Worm (Caenorhabditis elegans) whole organism, L2 larva: Measurements from ENCODE around the gene srb-16.

ENCODE experiments used
- C34F6.9 ChIP-seq: fragments of 150-350 bp; optimal IDR thresholded peaks from 2 replicates; lab custom pipeline; 2014; ENCODE audit warnings: missing biosample characterization, missing genetic modification characterization
- F13H6.1 ChIP-seq: sonication (generic microtip); optimal IDR thresholded peaks from 2 replicates; lab custom pipeline; 2016; ENCODE audit warnings: missing genetic modification characterization, missing compliant biosample characterization
- Y55F3AM.14 ChIP-seq: fragments of 200-800 bp; sonication (Bioruptor generic); optimal IDR thresholded peaks from 2 replicates; lab custom pipeline; 2018; ENCODE audit warnings: mild to moderate bottlenecking, missing genetic modification characterization, missing compliant biosample characterization
- ZK546.5 ChIP-seq: sonication (generic microtip); optimal IDR thresholded peaks from 2 replicates; lab custom pipeline; 2017; ENCODE audit warnings: missing biosample characterization, missing genetic modification characterization
- alr-1 ChIP-seq: fragments of 150-350 bp; optimal IDR thresholded peaks from 2 replicates; lab custom pipeline; 2014; ENCODE audit warnings: missing biosample characterization, missing genetic modification characterization
- ama-1 ChIP-seq: fragments of 150-350 bp; optimal IDR thresholded peaks from 2 replicates; lab custom pipeline; 2018; ENCODE audit warnings: inconsistent platforms
- blmp-1 ChIP-seq: sonication (generic microtip); optimal IDR thresholded peaks from 2 replicates; lab custom pipeline; 2017; ENCODE audit warnings: missing genetic modification characterization, mild to moderate bottlenecking, missing compliant biosample characterization, antibody characterized with exemption, moderate library complexity; ENCODE audit not compliant: insufficient read depth
- ceh-16 ChIP-seq: fragments of 150-350 bp; optimal IDR thresholded peaks from 2 replicates; lab custom pipeline; 2014; ENCODE audit warnings: missing biosample characterization, missing genetic modification characterization
- ceh-82 ChIP-seq: fragments of 150-350 bp; optimal IDR thresholded peaks from 2 replicates; lab custom pipeline; 2014; ENCODE audit warnings: missing biosample characterization, missing genetic modification characterization
- crh-2 ChIP-seq: sonication (generic microtip); optimal IDR thresholded peaks from 2 replicates; lab custom pipeline; 2017; ENCODE audit warnings: missing biosample characterization, missing genetic modification characterization
- elt-1 ChIP-seq: fragments of 150-350 bp; optimal IDR thresholded peaks from 2 replicates; lab custom pipeline; 2014; ENCODE audit warnings: missing biosample characterization, missing genetic modification characterization
- elt-3 ChIP-seq: sonication (generic microtip); optimal IDR thresholded peaks from 2 replicates; lab custom pipeline; 2017; ENCODE audit warnings: missing biosample characterization, missing genetic modification characterization
- fos-1 ChIP-seq: fragments of 150-350 bp; optimal IDR thresholded peaks from 2 replicates; lab custom pipeline; 2014; ENCODE audit warnings: missing biosample characterization, missing genetic modification characterization
- gmeb-1 ChIP-seq: fragments of 150-350 bp; optimal IDR thresholded peaks from 2 replicates; lab custom pipeline; 2014; ENCODE audit warnings: missing biosample characterization, missing genetic modification characterization
- lin-13 ChIP-seq: fragments of 150-350 bp; optimal IDR thresholded peaks from 2 replicates; lab custom pipeline; 2014; ENCODE audit warnings: missing biosample characterization, missing genetic modification reagents, missing genetic modification characterization
- lsy-2 ChIP-seq, 2 experiments: fragments of 150-350 bp in 1 of 2; sonication (generic microtip) in 1 of 2; optimal IDR thresholded peaks; 2 replicates each; lab custom pipeline; 2014 to 2017; ENCODE audit warnings: missing biosample characterization in 2 of 2, missing genetic modification characterization in 2 of 2
- mab-5 ChIP-seq: fragments of 150-350 bp; optimal IDR thresholded peaks from 2 replicates; lab custom pipeline; 2014; ENCODE audit warnings: missing biosample characterization, missing genetic modification characterization
- mbf-1 ChIP-seq: sonication (generic microtip); optimal IDR thresholded peaks from 2 replicates; lab custom pipeline; 2017; ENCODE audit warnings: missing biosample characterization, missing genetic modification characterization
- mdl-1 ChIP-seq, 2 experiments: fragments of 150-350 bp in 1 of 2; sonication (generic microtip) in 1 of 2; optimal IDR thresholded peaks; 2 replicates each; lab custom pipeline; 2017; ENCODE audit warnings: missing biosample characterization in 2 of 2, missing genetic modification characterization in 2 of 2
- nhr-10 ChIP-seq: sonication (generic microtip); optimal IDR thresholded peaks from 2 replicates; lab custom pipeline; 2017; ENCODE audit warnings: missing biosample characterization, missing genetic modification characterization
- nhr-11 ChIP-seq: fragments of 150-350 bp; optimal IDR thresholded peaks from 2 replicates; lab custom pipeline; 2014; ENCODE audit warnings: missing biosample characterization, missing genetic modification characterization
- nhr-21 ChIP-seq: fragments of 150-350 bp; optimal IDR thresholded peaks from 2 replicates; lab custom pipeline; 2014; ENCODE audit warnings: missing biosample characterization, missing genetic modification characterization
- nhr-23 ChIP-seq: fragments of 150-350 bp; optimal IDR thresholded peaks from 2 replicates; lab custom pipeline; 2014; ENCODE audit warnings: missing biosample characterization, missing genetic modification reagents, missing genetic modification characterization
- nhr-237 ChIP-seq: fragments of 150-350 bp; optimal IDR thresholded peaks from 2 replicates; lab custom pipeline; 2014; ENCODE audit warnings: missing biosample characterization, missing genetic modification characterization
- nhr-25 ChIP-seq: fragments of 150-350 bp; sonication (generic microtip); optimal IDR thresholded peaks from 3 replicates; lab custom pipeline; 2014; ENCODE audit warnings: missing biosample characterization, missing genetic modification characterization
- nhr-77 ChIP-seq: fragments of 150-350 bp; optimal IDR thresholded peaks from 2 replicates; lab custom pipeline; 2014; ENCODE audit warnings: missing biosample characterization, missing genetic modification characterization
- sma-3 ChIP-seq: sonication (generic microtip); optimal IDR thresholded peaks from 2 replicates; lab custom pipeline; 2016; ENCODE audit warnings: missing genetic modification reagents, missing genetic modification characterization, missing compliant biosample characterization
- sma-9 ChIP-seq, 2 experiments: fragments of 150-350 bp in 1 of 2; sonication (generic microtip) in 1 of 2; optimal IDR thresholded peaks; 2 replicates each; lab custom pipeline; 2014 to 2016; ENCODE audit warnings: missing genetic modification characterization in 2 of 2, mild to moderate bottlenecking in 1 of 2, missing biosample characterization in 1 of 2, missing compliant biosample characterization in 1 of 2, missing genetic modification reagents in 1 of 2, moderate library complexity in 1 of 2
- snpc-4 ChIP-seq: fragments of 150-350 bp; optimal IDR thresholded peaks from 2 replicates; lab custom pipeline; 2014; ENCODE audit warnings: missing biosample characterization, missing genetic modification characterization
- zag-1 ChIP-seq: fragments of 150-350 bp; optimal IDR thresholded peaks from 2 replicates; lab custom pipeline; 2014; ENCODE audit warnings: missing biosample characterization, missing genetic modification characterization
- ztf-1 ChIP-seq: fragments of 200-800 bp; sonication (Bioruptor generic); conservative IDR thresholded peaks from 2 replicates; pipeline ENCODE4 v1.3.6; 2022; ENCODE audit warnings: missing genetic modification characterization, missing compliant biosample characterization
- ztf-11 ChIP-seq: sonication (generic microtip); optimal IDR thresholded peaks from 2 replicates; lab custom pipeline; 2017; ENCODE audit warnings: missing biosample characterization, missing genetic modification characterization
- ztf-4 ChIP-seq: fragments of 150-350 bp; optimal IDR thresholded peaks from 2 replicates; lab custom pipeline; 2014; ENCODE audit warnings: missing biosample characterization, missing genetic modification characterization

The srb-16 gene

ce11 chrII:5148349-5148748, 2.4 kb downstream of the srb-16 start, which contains the start of gene F58A6.5:
TSS of gene F58A6.5 (minus strand) at chrII:5148449.
- TF ChIP-seq Y55F3AM.14 (GFP tag; lab: Kevin White, UChicago) (no peak), elt-3 (tag; lab: Kevin White, UChicago) (no peak), mbf-1 (no peak), F13H6.1 (no peak), nhr-77 (no peak), mdl-1 (tag; optimal IDR thresholded peaks at IDR 0.05; lab: Kevin White, UChicago) (no peak), C34F6.9 (tag; lab: Kevin White, UChicago) (no peak), ztf-11 (tag; lab: Kevin White, UChicago) (no peak), sma-3 (GFP tag; lab: Kevin White, UChicago) (no peak), gmeb-1 (no peak), ztf-1 (GFP tag; lab: Robert Waterston, UW) (no peak)

- no peak for TF ChIP-seq nhr-11 (tag; lab: Kevin White, UChicago)
- TF ChIP-seq, all 48 proteins: peak for 0
Observed at ce11 chrII:5142619-5143018, 8.1 kb downstream of the srb-16 start, which contains the start of gene F58A6.1. TSS of gene F58A6.1 (plus strand) at chrII:5142919.

ce11 chrII:5141945-5142514, 8.7 kb downstream of the srb-16 start, which contains the start of gene nas-29:
TSS of gene nas-29 (minus strand) at chrII:5142036.
- TF ChIP-seq mab-5 (tag; lab: Kevin White, UChicago): no peak
- TF ChIP-seq gmeb-1: peak; percentile 29
- no peak for TF ChIP-seq ceh-82 (tag; lab: Kevin White, UChicago)
- no peak for TF ChIP-seq alr-1 (tag; lab: Kevin White, UChicago)
- TF ChIP-seq crh-2: peak; percentile 55
- TF ChIP-seq fos-1: peak; percentile 70
- TF ChIP-seq nhr-21 (tag; lab: Kevin White, UChicago): peak; percentile 37
- no peak for TF ChIP-seq lin-13 (GFP tag; lab: Kevin White, UChicago)
- peak; percentile 28 for TF ChIP-seq sma-3 (GFP tag; lab: Kevin White, UChicago)
- TF ChIP-seq sma-9 (GFP tag; optimal IDR thresholded peaks at IDR 0.05; lab: Kevin White, UChicago): peak; percentile 50
- no peak for TF ChIP-seq sma-9 (tag; optimal IDR thresholded peaks at IDR 0.05; lab: Kevin White, UChicago)
- TF ChIP-seq snpc-4 (tag; lab: Kevin White, UChicago): no peak
- TF ChIP-seq F13H6.1: peak; percentile 28
- TF ChIP-seq mdl-1 (tag; optimal IDR thresholded peaks at IDR 0.05; lab: Kevin White, UChicago): peak in 1 of 2 experiments; percentile 6

ce11 chrII:5136296-5136767, 14.4 kb downstream of the srb-16 start, which contains the start of gene F58A6.2:
TSS of gene F58A6.2 (plus strand) at chrII:5136717.
- TF ChIP-seq ztf-4: no peak

ce11 chrII:5131800-5132199, 18.9 kb downstream of the srb-16 start:
- TF ChIP-seq ceh-16: no peak
- no peak for TF ChIP-seq mdl-1 (tag; optimal IDR thresholded peaks at IDR 0.05; lab: Kevin White, UChicago)
- no peak for TF ChIP-seq ZK546.5 (tag; lab: Kevin White, UChicago)
- no peak for TF ChIP-seq blmp-1 (tag; lab: Kevin White, UChicago)
- no peak for TF ChIP-seq elt-1 (tag; lab: Kevin White, UChicago)
- no peak for TF ChIP-seq nhr-23 (tag; lab: Kevin White, UChicago)
- no peak for TF ChIP-seq gmeb-1
- no peak for TF ChIP-seq zag-1
- no peak for TF ChIP-seq nhr-77
- TF ChIP-seq F13H6.1: no peak
- no peak for TF ChIP-seq ama-1
- no peak for TF ChIP-seq ztf-11 (tag; lab: Kevin White, UChicago)
- no peak for TF ChIP-seq nhr-21 (tag; lab: Kevin White, UChicago)
- TF ChIP-seq fos-1: no peak
- TF ChIP-seq nhr-10 (tag; lab: Kevin White, UChicago): no peak
- no peak for TF ChIP-seq mab-5 (tag; lab: Kevin White, UChicago)
- TF ChIP-seq nhr-25 (tag; lab: Kevin White, UChicago): no peak
- TF ChIP-seq snpc-4 (tag; lab: Kevin White, UChicago): no peak
- TF ChIP-seq lsy-2 (tag; optimal IDR thresholded peaks at IDR 0.05; lab: Kevin White, UChicago): no peak
- no peak for TF ChIP-seq nhr-237 (tag; lab: Kevin White, UChicago)
